Worm (Caenorhabditis elegans) whole organism, young adult: Measurements from ENCODE around the gene C01G12.16.

Experiments
- B0019.2 ChIP-seq: fragments of 200-800 bp; sonication (Bioruptor generic); conservative IDR thresholded peaks from 2 replicates; pipeline ENCODE4 v1.3.6; 2022; ENCODE audit warnings: missing genetic modification reagents, missing genetic modification characterization, missing compliant biosample characterization
- C06A6.2 ChIP-seq: fragments of 200-800 bp; sonication (Bioruptor generic); conservative IDR thresholded peaks from 2 replicates; pipeline ENCODE4 v1.3.6; 2022; ENCODE audit warnings: missing genetic modification characterization, missing compliant biosample characterization
- F10E7.11 ChIP-seq: sonication (generic microtip); optimal IDR thresholded peaks from 2 replicates; lab custom pipeline; 2017; ENCODE audit warnings: mild to moderate bottlenecking, missing genetic modification characterization, moderate library complexity, missing compliant biosample characterization
- F23B12.7 ChIP-seq: sonication (generic microtip); optimal IDR thresholded peaks from 2 replicates; lab custom pipeline; 2017; ENCODE audit warnings: missing genetic modification characterization, mild to moderate bottlenecking, missing compliant biosample characterization, antibody characterized with exemption, moderate library complexity; ENCODE audit not compliant: insufficient read depth
- F33H1.4 ChIP-seq: fragments of 200-800 bp; sonication (Bioruptor generic); IDR thresholded peaks from 2 replicates; pipeline ENCODE4 v1.3.6; 2022; ENCODE audit warnings: missing genetic modification reagents, missing genetic modification characterization, missing compliant biosample characterization
- Y53F4B.3 ChIP-seq: fragments of 200-800 bp; sonication (Bioruptor generic); IDR thresholded peaks from 2 replicates; pipeline ENCODE4 v1.3.6; 2022; ENCODE audit warnings: missing genetic modification reagents, missing genetic modification characterization, missing compliant biosample characterization
- Y53G8AR.9 ChIP-seq: fragments of 200-800 bp; sonication (Bioruptor generic); conservative IDR thresholded peaks from 2 replicates; pipeline ENCODE4 v1.3.6; 2022; ENCODE audit warnings: missing genetic modification reagents, missing genetic modification characterization, missing compliant biosample characterization
- Y67H2A.10 ChIP-seq: fragments of 200-800 bp; sonication (Bioruptor generic); conservative IDR thresholded peaks from 2 replicates; pipeline ENCODE4 v1.3.6; 2022; ENCODE audit warnings: missing genetic modification reagents, missing genetic modification characterization, missing compliant biosample characterization
- bed-2 ChIP-seq: fragments of 200-800 bp; sonication (Bioruptor generic); IDR thresholded peaks from 2 replicates; pipeline ENCODE4 v1.3.6; 2022; ENCODE audit warnings: missing genetic modification reagents, missing genetic modification characterization, missing compliant biosample characterization
- ceh-40 ChIP-seq: fragments of 200-800 bp; sonication (Bioruptor generic); IDR thresholded peaks from 2 replicates; pipeline ENCODE4 v1.3.6; 2022; ENCODE audit warnings: missing genetic modification characterization, missing compliant biosample characterization
- ceh-91 ChIP-seq: fragments of 200-800 bp; sonication (Bioruptor generic); IDR thresholded peaks from 2 replicates; pipeline ENCODE4 v1.3.6; 2022; ENCODE audit warnings: missing genetic modification reagents, missing genetic modification characterization, missing compliant biosample characterization
- dpl-1 ChIP-seq: fragments of 150-350 bp; optimal IDR thresholded peaks from 2 replicates; lab custom pipeline; 2014; ENCODE audit warnings: missing biosample characterization, missing genetic modification reagents, missing genetic modification characterization
- ekl-4 ChIP-seq: fragments of 200-800 bp; sonication (Bioruptor generic); IDR thresholded peaks from 2 replicates; pipeline ENCODE4 v1.3.6; 2022; ENCODE audit warnings: missing genetic modification reagents, missing genetic modification characterization, missing compliant biosample characterization
- him-1 ChIP-seq: sonication (generic microtip); optimal IDR thresholded peaks from 2 replicates; lab custom pipeline; 2016; ENCODE audit warnings: missing genotype, missing genetic modification reagents, missing genetic modification characterization, missing compliant biosample characterization
- hmg-1.2 ChIP-seq: fragments of 200-800 bp; sonication (Bioruptor generic); IDR thresholded peaks from 2 replicates; pipeline ENCODE4 v1.3.6; 2022; ENCODE audit warnings: missing genetic modification reagents, missing genetic modification characterization, missing compliant biosample characterization
- hrde-1 ChIP-seq: sonication (generic microtip); optimal IDR thresholded peaks from 2 replicates; lab custom pipeline; 2016; ENCODE audit warnings: missing genetic modification characterization, mild to moderate bottlenecking, missing compliant biosample characterization, moderate library complexity, missing genotype, missing genetic modification reagents, borderline replicate concordance
- hsf-1 ChIP-seq: fragments of 200-800 bp; sonication (Bioruptor generic); IDR thresholded peaks from 2 replicates; pipeline ENCODE4 v1.3.6; 2022; ENCODE audit warnings: missing genetic modification reagents, missing genetic modification characterization, missing compliant biosample characterization
- lin-54 ChIP-seq: fragments of 200-800 bp; sonication (Bioruptor generic); optimal IDR thresholded peaks from 2 replicates; lab custom pipeline; 2018; ENCODE audit warnings: mild to moderate bottlenecking, missing genetic modification characterization, missing compliant biosample characterization
- lir-1 ChIP-seq: fragments of 200-800 bp; sonication (Bioruptor generic); conservative IDR thresholded peaks from 2 replicates; pipeline ENCODE4 v1.3.6; 2022; ENCODE audit warnings: missing genetic modification reagents, missing genetic modification characterization, missing compliant biosample characterization
- lsl-1 ChIP-seq: fragments of 200-800 bp; sonication (Bioruptor generic); optimal IDR thresholded peaks from 2 replicates; lab custom pipeline; 2018; ENCODE audit warnings: mild to moderate bottlenecking, missing genetic modification characterization, moderate library complexity, missing compliant biosample characterization
- lsy-27 ChIP-seq: sonication (generic microtip); optimal IDR thresholded peaks from 2 replicates; lab custom pipeline; 2017; ENCODE audit warnings: missing genetic modification characterization, mild to moderate bottlenecking, missing compliant biosample characterization, antibody characterized with exemption, missing genotype, borderline replicate concordance; ENCODE audit not compliant: insufficient read depth
- madf-3 ChIP-seq: fragments of 200-800 bp; sonication (Bioruptor generic); IDR thresholded peaks from 2 replicates; pipeline ENCODE4 v1.3.6; 2022; ENCODE audit warnings: missing genetic modification reagents, missing genetic modification characterization, missing compliant biosample characterization
- madf-6 ChIP-seq: fragments of 200-800 bp; sonication (Bioruptor generic); IDR thresholded peaks from 2 replicates; pipeline ENCODE4 v1.3.6; 2022; ENCODE audit warnings: missing genetic modification reagents, missing genetic modification characterization, missing compliant biosample characterization
- madf-8 ChIP-seq: fragments of 200-800 bp; sonication (Bioruptor generic); conservative IDR thresholded peaks from 2 replicates; pipeline ENCODE4 v1.3.6; 2022; ENCODE audit warnings: missing genetic modification reagents, missing genetic modification characterization, missing compliant biosample characterization
- mcd-1 ChIP-seq: fragments of 200-800 bp; sonication (Bioruptor generic); IDR thresholded peaks from 2 replicates; pipeline ENCODE4 v1.3.6; 2022; ENCODE audit warnings: missing genetic modification reagents, missing genetic modification characterization, missing compliant biosample characterization
- mxl-1 ChIP-seq: sonication (generic microtip); optimal IDR thresholded peaks from 2 replicates; lab custom pipeline; 2016; ENCODE audit warnings: missing genetic modification characterization, missing compliant biosample characterization
- nfya-1 ChIP-seq: sonication (generic microtip); optimal IDR thresholded peaks from 2 replicates; lab custom pipeline; 2017; ENCODE audit warnings: antibody characterized with exemption, missing compliant biosample characterization, missing genetic modification characterization, borderline replicate concordance; ENCODE audit not compliant: insufficient read depth
- pha-4 ChIP-seq: fragments of 150-350 bp; sonication (generic microtip); optimal IDR thresholded peaks from 2 replicates; lab custom pipeline; 2014; ENCODE audit warnings: missing biosample characterization, missing genetic modification reagents, missing genetic modification characterization
- rpc-1 ChIP-seq, 2 experiments: fragments of 150-350 bp in 1 of 2; sonication (generic microtip) in 1 of 2; optimal IDR thresholded peaks; 2 replicates each; lab custom pipeline; 2014 to 2018; ENCODE audit warnings: missing biosample characterization in 1 of 2, missing genetic modification characterization in 1 of 2, missing genetic modification reagents in 1 of 2, missing genotype in 1 of 2
- sdz-38 ChIP-seq: sonication (generic microtip); optimal IDR thresholded peaks from 2 replicates; lab custom pipeline; 2016; ENCODE audit warnings: missing genotype, missing genetic modification characterization, missing compliant biosample characterization
- snpc-3.4 ChIP-seq: sonication (generic microtip); optimal IDR thresholded peaks from 2 replicates; lab custom pipeline; 2017; ENCODE audit warnings: missing genetic modification characterization, mild to moderate bottlenecking, missing compliant biosample characterization, antibody characterized with exemption, moderate library complexity, missing genotype, missing genetic modification reagents
- sptf-2 ChIP-seq: fragments of 200-800 bp; sonication (Bioruptor generic); optimal IDR thresholded peaks from 2 replicates; lab custom pipeline; 2018; ENCODE audit warnings: mild to moderate bottlenecking, missing genetic modification characterization, missing compliant biosample characterization
- tbp1 ChIP-seq: fragments of 200-800 bp; sonication (Bioruptor generic); optimal IDR thresholded peaks from 2 replicates; lab custom pipeline; 2018; ENCODE audit warnings: mild to moderate bottlenecking, missing genetic modification characterization, missing compliant biosample characterization
- tbx-9 ChIP-seq: sonication (generic microtip); optimal IDR thresholded peaks from 2 replicates; lab custom pipeline; 2016; ENCODE audit warnings: borderline replicate concordance, missing genetic modification characterization, inconsistent platforms, missing compliant biosample characterization
- unc-62 ChIP-seq: fragments of 150-350 bp; optimal IDR thresholded peaks from 2 replicates; lab custom pipeline; 2014; ENCODE audit warnings: missing biosample characterization, missing genetic modification reagents, missing genetic modification characterization
- ztf-26 ChIP-seq: sonication (generic microtip); optimal IDR thresholded peaks from 2 replicates; lab custom pipeline; 2017; ENCODE audit warnings: missing genetic modification characterization, missing compliant biosample characterization

The C01G12.16 gene

DNA sequence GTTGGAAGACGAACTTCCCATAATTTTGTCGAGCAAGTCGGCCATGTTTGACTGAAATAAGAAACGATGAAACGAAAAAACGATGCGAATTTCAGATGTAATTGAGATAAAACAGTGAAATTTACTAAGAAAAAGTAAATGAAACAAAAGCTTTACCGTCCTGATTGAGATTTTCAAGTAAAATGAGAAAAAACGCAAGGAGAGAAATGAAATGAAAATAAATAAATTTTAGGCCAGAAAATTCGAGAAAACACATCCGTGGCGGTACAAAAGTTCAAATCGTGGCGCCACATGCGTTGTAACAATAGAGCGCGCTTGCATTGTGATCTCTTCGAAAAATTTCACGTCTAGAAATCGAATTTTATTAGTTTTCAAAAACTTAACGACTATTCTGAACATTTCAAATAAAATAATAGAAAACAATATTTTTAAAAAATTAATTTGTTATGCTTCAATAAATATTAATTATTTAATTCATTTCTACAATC, 15.1 kb downstream of the C01G12.16 start, which contains the start of the genes hrde-1 and C16C10.13 (continued):
- TF ChIP-seq F23B12.7 (tag; lab: Kevin White, UChicago): peak; percentile 14
- TF ChIP-seq madf-6: peak; percentile 98
- TF ChIP-seq B0019.2 (GFP tag; lab: Robert Waterston, UW): peak; percentile 82
- TF ChIP-seq tbp1 (GFP tag; lab: Kevin White, UChicago): peak; percentile 49
- no peak for TF ChIP-seq Y53F4B.3 (GFP tag; lab: Robert Waterston, UW)
- TF ChIP-seq madf-8: peak; percentile 98
- TF ChIP-seq tbx-9 (tag; lab: Kevin White, UChicago): no peak
- TF ChIP-seq nfya-1 (tag; lab: Kevin White, UChicago): no peak
- TF ChIP-seq sptf-2 (GFP tag; lab: Kevin White, UChicago): no peak
- peak; percentile 78 for TF ChIP-seq F33H1.4 (GFP tag; lab: Robert Waterston, UW)
- peak; percentile 99 for TF ChIP-seq hsf-1 (GFP tag; lab: Robert Waterston, UW)
- TF ChIP-seq rpc-1 (optimal IDR thresholded peaks at IDR 0.05; lab: Kevin White, UChicago): peak; percentile 21
- no peak for TF ChIP-seq rpc-1 (tag; optimal IDR thresholded peaks at IDR 0.05; lab: Kevin White, UChicago)
- peak; percentile 23; the same call in 1 of the 2 replicates for TF ChIP-seq hmg-1.2 (GFP tag; lab: Robert Waterston, UW)
- peak; percentile 95 for TF ChIP-seq ceh-91
- TF ChIP-seq ekl-4 (GFP tag; lab: Robert Waterston, UW): peak; percentile 65; the same call in 1 of the 2 replicates
- TF ChIP-seq him-1: peak; percentile 51
- TF ChIP-seq ceh-40 (GFP tag; lab: Robert Waterston, UW): no peak
- TF ChIP-seq F10E7.11 (tag; lab: Kevin White, UChicago): no peak
- TF ChIP-seq hrde-1 (tag; lab: Kevin White, UChicago): peak; percentile 98
- peak; percentile 21 for TF ChIP-seq lsy-27 (tag; lab: Kevin White, UChicago)
- peak; percentile 88 for TF ChIP-seq lin-54 (GFP tag; lab: Kevin White, UChicago)
- no peak for TF ChIP-seq pha-4 (tag; lab: Kevin White, UChicago)
- peak; percentile 44; the same call in 1 of the 2 replicates for TF ChIP-seq Y53G8AR.9 (GFP tag; lab: Robert Waterston, UW)
- peak; percentile 80 for TF ChIP-seq dpl-1 (GFP tag; lab: Kevin White, UChicago)
- TF ChIP-seq bed-2 (GFP tag; lab: Robert Waterston, UW): no peak
- TF ChIP-seq ztf-26 (tag; lab: Kevin White, UChicago): no peak
- TF ChIP-seq lsl-1 (GFP tag; lab: Kevin White, UChicago): peak; percentile 91
- no peak for TF ChIP-seq sdz-38 (tag; lab: Kevin White, UChicago)
- TF ChIP-seq mcd-1 (GFP tag; lab: Robert Waterston, UW): peak; percentile 89
- TF ChIP-seq lir-1 (GFP tag; lab: Robert Waterston, UW): no peak; the same call in 1 of the 2 replicates
- TF ChIP-seq Y67H2A.10 (GFP tag; lab: Robert Waterston, UW): no peak
- TF ChIP-seq madf-3 (GFP tag; lab: Robert Waterston, UW): peak; percentile 87
- TF ChIP-seq snpc-3.4 (tag; lab: Kevin White, UChicago): peak; percentile 91
- no peak for TF ChIP-seq unc-62 (GFP tag; lab: Kevin White, UChicago)
- TF ChIP-seq mxl-1 (tag; lab: Kevin White, UChicago): no peak
- no peak for TF ChIP-seq C06A6.2 (GFP tag; lab: Robert Waterston, UW)

DNA sequence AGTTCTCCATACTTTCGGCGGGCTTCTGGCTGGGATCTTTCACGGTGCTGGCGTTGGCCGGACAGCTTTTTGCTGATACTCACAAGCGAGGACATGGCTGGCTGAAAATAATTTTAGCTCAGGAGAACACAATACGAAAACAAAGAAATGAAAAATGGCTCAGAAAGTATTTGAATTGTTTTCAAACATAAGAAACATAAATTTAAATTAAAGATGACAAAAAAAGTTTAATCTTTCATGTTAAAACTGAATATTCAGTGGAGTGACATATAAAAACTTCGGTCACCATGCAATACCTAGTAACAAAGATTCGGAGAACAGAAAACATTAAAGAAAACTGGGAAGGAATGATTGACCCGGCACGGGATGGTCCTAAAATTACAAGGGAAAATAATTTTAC, 17.5 kb downstream of the C01G12.16 start, which contains the start of gene C16C10.2:
Gene C16C10.2 (minus strand): TSS at position 101 of the 400 bp plus-strand sequence.
- TF ChIP-seq hsf-1 (GFP tag; lab: Robert Waterston, UW): 0 out of 2 replicates have a peak, but pooled peaks have one; percentile 27
- no peak for TF ChIP-seq ekl-4 (GFP tag; lab: Robert Waterston, UW)
- TF ChIP-seq, all 124 proteins: peak for 1
